Worm (Caenorhabditis elegans) whole organism, L4 larva: ENCODE data around the gene C12D8.9.

Experiments used
- aly-2 ChIP-seq: sonication (generic microtip); optimal IDR thresholded peaks from 2 replicates; lab custom pipeline; 2018; ENCODE audit warnings: missing biosample characterization, missing genetic modification characterization
- fkh-10 ChIP-seq: fragments of 150-350 bp; optimal IDR thresholded peaks from 2 replicates; lab custom pipeline; 2014; ENCODE audit warnings: missing biosample characterization, missing genetic modification reagents, missing genetic modification characterization
- hif-1 ChIP-seq, 2 experiments: sonication (generic microtip); optimal IDR thresholded peaks; 2 replicates each; lab custom pipeline; 2016 to 2017; ENCODE audit warnings: missing compliant biosample characterization in 2 of 2, missing genetic modification characterization in 2 of 2, missing genetic modification reagents in 2 of 2, missing genotype in 2 of 2, mild to moderate bottlenecking in 1 of 2
- hlh-11 ChIP-seq: fragments of 200-800 bp; sonication (Bioruptor generic); optimal IDR thresholded peaks from 2 replicates; lab custom pipeline; 2018; ENCODE audit warnings: mild to moderate bottlenecking, missing genetic modification characterization, missing compliant biosample characterization
- nhr-10 ChIP-seq: fragments of 150-350 bp; optimal IDR thresholded peaks from 2 replicates; lab custom pipeline; 2014; ENCODE audit warnings: missing biosample characterization, missing genetic modification characterization
- nhr-25 ChIP-seq: sonication (generic microtip); optimal IDR thresholded peaks from 2 replicates; lab custom pipeline; 2017; ENCODE audit warnings: missing genetic modification characterization, mild to moderate bottlenecking, missing compliant biosample characterization, antibody characterized with exemption, moderate library complexity, borderline replicate concordance; ENCODE audit not compliant: insufficient read depth
- nhr-6 ChIP-seq: fragments of 150-350 bp; optimal IDR thresholded peaks from 2 replicates; lab custom pipeline; 2014; ENCODE audit warnings: missing biosample characterization, missing genetic modification characterization

DNA sequence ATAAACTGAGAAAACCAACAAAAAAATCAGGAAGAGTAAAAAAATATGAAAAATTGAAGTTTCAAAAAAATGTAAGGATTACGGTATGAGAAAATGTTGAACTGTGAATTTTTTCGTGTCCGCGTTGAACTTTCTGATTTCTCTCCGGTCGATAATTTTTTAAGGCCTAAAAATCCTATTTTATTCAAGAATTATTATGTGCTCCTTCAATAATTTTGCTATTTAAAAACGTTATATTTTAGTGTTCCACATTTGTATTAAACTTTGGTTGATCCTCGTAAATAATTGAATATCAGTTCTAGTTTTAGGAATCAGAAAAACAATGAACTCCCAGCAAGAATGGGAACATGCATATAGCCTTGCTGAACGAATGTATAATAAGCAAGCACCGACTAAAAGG lies 30.4 kb downstream of the C12D8.9 start, which contains the start of gene hpo-40:
- TF ChIP-seq nhr-10 (tag; lab: Kevin White, UChicago) = no peak
- TF ChIP-seq nhr-25 (tag; lab: Kevin White, UChicago) = no peak
- no peak for TF ChIP-seq nhr-6 (tag; lab: Kevin White, UChicago)
- TF ChIP-seq hlh-11 (tag; lab: Kevin White, UChicago) = no peak
- no peak for TF ChIP-seq fkh-10
- TF ChIP-seq hif-1 (tag; optimal IDR thresholded peaks at IDR 0.05; lab: Kevin White, UChicago) = no peak
- TF ChIP-seq aly-2 (tag; lab: Kevin White, UChicago) = no peak
